Worm (Caenorhabditis elegans): ENCODE data around the gene R151.2.
A peak's percentile ranks its signal among the peaks of the same experiment; 100 is the strongest.

Gene R151.2

ce11 chrIII:7198838-7199237 lies 10.9 kb upstream of the R151.2 start, which contains the start of gene pfd-5:
Gene pfd-5, minus strand, starts transcription at chrIII:7198884.
- TF ChIP-seq jun-1 (tag; optimal IDR thresholded peaks at IDR 0.05) (no peak), swsn-7 (tag; optimal IDR thresholded peaks at IDR 0.05) (peak; percentile 72), skn-1 (tag; optimal IDR thresholded peaks at IDR 0.05) (peak; percentile 51), nhr-85 (tag) (peak; percentile 91), ceh-63 (GFP tag; optimal IDR thresholded peaks at IDR 0.05) (no peak), ama-1 (optimal IDR thresholded peaks at IDR 0.05) (no peak), unc-86 (tag; optimal IDR thresholded peaks at IDR 0.05) (peak; percentile 51), nhr-77 (tag; optimal IDR thresholded peaks at IDR 0.05) (no peak), ets-5 (GFP tag; IDR thresholded peaks at IDR 0.05) (no peak), lin-35 (GFP tag; optimal IDR thresholded peaks at IDR 0.05) (peak; percentile 96 to 97), nhr-47 (tag; optimal IDR thresholded peaks at IDR 0.05) (peak; percentile 85), C34B4.2 (tag; optimal IDR thresholded peaks at IDR 0.05) (no peak), zip-4 (GFP tag; optimal IDR thresholded peaks at IDR 0.05) (no peak), lin-13 (GFP tag; optimal IDR thresholded peaks at IDR 0.05) (peak; percentile 49), efl-1 (optimal IDR thresholded peaks at IDR 0.05) (peak; percentile 81 to 96), efl-1 (GFP tag; optimal IDR thresholded peaks at IDR 0.05 in 1 of 2) (peak; percentile 95 to 99), irx-1 (tag; optimal IDR thresholded peaks at IDR 0.05) (peak; percentile 84), mdl-1 (tag; optimal IDR thresholded peaks at IDR 0.05) (peak in 1 of 2 experiments; percentile 36), nhr-11 (tag; optimal IDR thresholded peaks at IDR 0.05) (no peak), hpl-2 (GFP tag; optimal IDR thresholded peaks at IDR 0.05) (no peak), lir-3 (tag; optimal IDR thresholded peaks at IDR 0.05; ENCODE audit: poor library complexity) (peak; percentile 94), lin-14 (GFP tag; optimal IDR thresholded peaks at IDR 0.05) (peak; percentile 76), dpl-1 (GFP tag; optimal IDR thresholded peaks at IDR 0.05) (peak; percentile 90 to 96 (median 93)), nhr-237 (tag; optimal IDR thresholded peaks at IDR 0.05) (no peak), fos-1 (tag; optimal IDR thresholded peaks at IDR 0.05) (peak; percentile 17), nhr-71 (tag; optimal IDR thresholded peaks at IDR 0.05) (peak; percentile 82), fkh-8 (tag; optimal IDR thresholded peaks at IDR 0.05) (peak; percentile 22), unc-130 (tag; optimal IDR thresholded peaks at IDR 0.05) (peak; percentile 12), dsc-1 (tag; optimal IDR thresholded peaks at IDR 0.05) (peak; percentile 77), mef-2 (tag; optimal IDR thresholded peaks at IDR 0.05) (no peak), pax-3 (tag; optimal IDR thresholded peaks at IDR 0.05) (peak; percentile 81), Y116A8C.19 (tag; optimal IDR thresholded peaks at IDR 0.05; ENCODE audit: borderline replicate concordance) (peak; percentile 39), nhr-28 (tag; optimal IDR thresholded peaks at IDR 0.05) (no peak), tlp-1 (tag; optimal IDR thresholded peaks at IDR 0.05) (no peak), nhr-76 (tag; optimal IDR thresholded peaks at IDR 0.05) (no peak), mep-1 (tag; optimal IDR thresholded peaks at IDR 0.05) (peak; percentile 79), isw-1 (GFP tag; IDR thresholded peaks at IDR 0.05) (peak; percentile 67), egl-13 (tag; optimal IDR thresholded peaks at IDR 0.05) (peak; percentile 81), F16B12.6 (tag; optimal IDR thresholded peaks at IDR 0.05) (peak; percentile 10), unc-98 (GFP tag; IDR thresholded peaks at IDR 0.05) (peak; percentile 64), elt-3 (tag; optimal IDR thresholded peaks at IDR 0.05) (no peak), ceh-82 (tag; optimal IDR thresholded peaks at IDR 0.05) (peak; percentile 46 to 66 (median 51)), pqm-1 (tag; optimal IDR thresholded peaks at IDR 0.05) (no peak), lin-15B (tag; optimal IDR thresholded peaks at IDR 0.05) (peak; percentile 25), blmp-1 (tag; optimal IDR thresholded peaks at IDR 0.05) (peak; percentile 49), lsy-2 (tag; optimal IDR thresholded peaks at IDR 0.05) (peak; percentile 82 to 84), rnt-1 (tag; optimal IDR thresholded peaks at IDR 0.05) (peak; percentile 97), nhr-12 (tag; optimal IDR thresholded peaks at IDR 0.05) (no peak), snpc-4 (tag; optimal IDR thresholded peaks at IDR 0.05) (peak; percentile 36), ztf-11 (tag; optimal IDR thresholded peaks at IDR 0.05) (peak in 1 of 2 experiments; percentile 84), ceh-90 (tag; optimal IDR thresholded peaks at IDR 0.05) (peak; percentile 93), sptf-1 (tag; optimal IDR thresholded peaks at IDR 0.05) (no peak), ztf-4 (tag; optimal IDR thresholded peaks at IDR 0.05) (no peak), sox-4 (tag; optimal IDR thresholded peaks at IDR 0.05) (peak; percentile 65), efl-3 (GFP tag; optimal IDR thresholded peaks at IDR 0.05) (no peak)

All from whole organism, L1 larva.